Fruit fly (Drosophila melanogaster) whole organism, embryonic: Measurements from ENCODE around the gene SclA.

ENCODE experiments used
- CG10366 ChIP-seq: fragments of 200-800 bp; sonication (Bioruptor generic); IDR thresholded peaks from 2 replicates; pipeline ENCODE4 v1.3.6; 2022; ENCODE audit warnings: missing biosample characterization, missing genetic modification characterization
- CG10543 ChIP-seq: fragments of 200-800 bp; sonication (Bioruptor generic); optimal IDR thresholded peaks from 3 replicates; lab custom pipeline; 2017; ENCODE audit warnings: missing biosample characterization, mild to moderate bottlenecking, missing genetic modification characterization, moderate library complexity
- CG11456 ChIP-seq: fragments of 200-800 bp; sonication (Bioruptor generic); IDR thresholded peaks from 3 replicates; pipeline ENCODE4 v1.3.6; 2022; ENCODE audit warnings: missing biosample characterization, missing genetic modification characterization
- CG12659 ChIP-seq: fragments of 200-800 bp; sonication (Bioruptor generic); optimal IDR thresholded peaks from 3 replicates; lab custom pipeline; 2017; ENCODE audit warnings: mild to moderate bottlenecking, missing biosample characterization, missing genetic modification reagents, missing genetic modification characterization
- CG12769 ChIP-seq: fragments of 200-800 bp; sonication (Bioruptor generic); optimal IDR thresholded peaks from 2 replicates; lab custom pipeline; 2019; ENCODE audit warnings: missing biosample characterization, mild to moderate bottlenecking, missing genetic modification characterization, moderate library complexity
- CG13424 ChIP-seq: fragments of 200-800 bp; sonication (Bioruptor generic); optimal IDR thresholded peaks from 2 replicates; lab custom pipeline; 2019; ENCODE audit warnings: missing biosample characterization, mild to moderate bottlenecking, missing genetic modification characterization, moderate library complexity
- CG14050 ChIP-seq: fragments of 200-800 bp; sonication (Bioruptor generic); IDR thresholded peaks from 3 replicates; pipeline ENCODE4 v1.3.6; 2022; ENCODE audit warnings: missing biosample characterization, missing genetic modification characterization
- CG14667 ChIP-seq: fragments of 200-800 bp; sonication (Bioruptor generic); IDR thresholded peaks from 2 replicates; pipeline ENCODE4 v1.3.6; 2022; ENCODE audit warnings: missing biosample characterization, missing genetic modification characterization
- CG16815 ChIP-seq: fragments of 200-800 bp; sonication (Bioruptor generic); optimal IDR thresholded peaks from 3 replicates; lab custom pipeline; 2017; ENCODE audit warnings: missing biosample characterization, mild to moderate bottlenecking, missing genetic modification characterization
- CG17359 ChIP-seq: fragments of 200-800 bp; sonication (Bioruptor generic); optimal IDR thresholded peaks from 3 replicates; lab custom pipeline; 2018; ENCODE audit warnings: missing biosample characterization, mild to moderate bottlenecking, missing genetic modification characterization, moderate library complexity
- CG18262 ChIP-seq: fragments of 200-800 bp; optimal IDR thresholded peaks from 3 replicates; lab custom pipeline; 2019; ENCODE audit warnings: missing biosample characterization, mild to moderate bottlenecking, missing genetic modification characterization, moderate library complexity
- CG18619 ChIP-seq: fragments of 200-800 bp; sonication (Bioruptor generic); optimal IDR thresholded peaks from 3 replicates; lab custom pipeline; 2017; ENCODE audit warnings: missing biosample characterization, mild to moderate bottlenecking, missing genetic modification characterization
- CG2712 ChIP-seq: fragments of 200-800 bp; optimal IDR thresholded peaks from 3 replicates; lab custom pipeline; 2019; ENCODE audit warnings: missing biosample characterization, mild to moderate bottlenecking, missing genetic modification characterization, moderate library complexity
- CG30403 ChIP-seq: fragments of 200-800 bp; sonication (Bioruptor generic); optimal IDR thresholded peaks from 3 replicates; lab custom pipeline; 2016; ENCODE audit warnings: missing biosample characterization, missing genetic modification characterization
- CG32767 ChIP-seq: fragments of 200-800 bp; sonication (Bioruptor generic); IDR thresholded peaks from 2 replicates; pipeline ENCODE4 v1.3.6; 2022; ENCODE audit warnings: missing biosample characterization, missing genetic modification characterization
- CG32772 ChIP-seq: fragments of 200-800 bp; sonication (Bioruptor generic); IDR thresholded peaks from 2 replicates; pipeline ENCODE4 v1.3.6; 2022; ENCODE audit warnings: missing biosample characterization, missing genetic modification characterization
- CG4424 ChIP-seq: fragments of 200-800 bp; sonication (Bioruptor generic); optimal IDR thresholded peaks from 3 replicates; lab custom pipeline; 2016; ENCODE audit warnings: missing biosample characterization, missing genetic modification characterization
- CG4854 ChIP-seq: fragments of 200-800 bp; sonication (Bioruptor generic); optimal IDR thresholded peaks from 2 replicates; lab custom pipeline; 2016; ENCODE audit warnings: missing biosample characterization, missing genetic modification characterization, inconsistent platforms
- CG9437 ChIP-seq: fragments of 200-800 bp; sonication (Bioruptor generic); optimal IDR thresholded peaks from 2 replicates; lab custom pipeline; 2018; ENCODE audit warnings: missing biosample characterization, mild to moderate bottlenecking, missing genetic modification characterization
- CG9932 ChIP-seq: fragments of 200-800 bp; sonication (Bioruptor generic); IDR thresholded peaks from 2 replicates; pipeline ENCODE4 v1.3.6; 2022; ENCODE audit warnings: missing biosample characterization, missing genetic modification characterization
- CrebB ChIP-seq: fragments of 200-800 bp; sonication (Bioruptor generic); optimal IDR thresholded peaks from 3 replicates; lab custom pipeline; 2018; ENCODE audit warnings: missing biosample characterization, mild to moderate bottlenecking, missing genetic modification characterization
- Dek ChIP-seq: fragments of 200-800 bp; sonication (Bioruptor generic); optimal IDR thresholded peaks from 3 replicates; lab custom pipeline; 2019; ENCODE audit warnings: missing biosample characterization, mild to moderate bottlenecking, missing genetic modification characterization, moderate library complexity
- Ets65A ChIP-seq: fragments of 200-800 bp; sonication (Bioruptor generic); peaks from one replicate; lab custom pipeline; 2016; ENCODE audit warnings: missing biosample characterization, missing genetic modification characterization
- Fer3 ChIP-seq: fragments of 200-800 bp; sonication (Bioruptor generic); optimal IDR thresholded peaks from 2 replicates; lab custom pipeline; 2018; ENCODE audit warnings: missing biosample characterization, mild to moderate bottlenecking, missing genetic modification characterization, moderate library complexity
- HLH4C ChIP-seq: fragments of 200-800 bp; sonication (Bioruptor generic); IDR thresholded peaks from 3 replicates; pipeline ENCODE4 v1.3.6; 2022; ENCODE audit warnings: missing biosample characterization, missing genetic modification characterization; ENCODE audit not compliant: partially characterized antibody
- HLH54F ChIP-seq: fragments of 200-800 bp; sonication (Bioruptor generic); optimal IDR thresholded peaks from 3 replicates; lab custom pipeline; 2016; ENCODE audit warnings: missing biosample characterization, missing genetic modification characterization
- HmgD ChIP-seq: fragments of 200-800 bp; sonication (Bioruptor generic); optimal IDR thresholded peaks from 3 replicates; lab custom pipeline; 2016; ENCODE audit warnings: missing biosample characterization, missing genetic modification characterization
- Hr78 ChIP-seq, 2 experiments: fragments of 200-800 bp in 1 of 2; fragments of >200 bp in 1 of 2; sonication (Bioruptor generic) in 1 of 2; optimal IDR thresholded peaks; 2 replicates each; lab custom pipeline; 2017 to 2019; ENCODE audit warnings: missing biosample characterization in 2 of 2, missing genetic modification characterization in 2 of 2, mild to moderate bottlenecking in 1 of 2, moderate library complexity in 1 of 2
- Oli ChIP-seq: fragments of 200-800 bp; sonication (Bioruptor generic); optimal IDR thresholded peaks from 2 replicates; lab custom pipeline; 2018; ENCODE audit warnings: missing biosample characterization, mild to moderate bottlenecking, missing genetic modification characterization, moderate library complexity
- Ptx1 ChIP-seq: fragments of 200-800 bp; sonication (Bioruptor generic); IDR thresholded peaks from 2 replicates; pipeline ENCODE4 v1.3.6; 2022; ENCODE audit warnings: missing biosample characterization, missing genetic modification characterization
- Vsx1 ChIP-seq: fragments of 200-800 bp; sonication (Bioruptor generic); optimal IDR thresholded peaks from 2 replicates; lab custom pipeline; 2017; ENCODE audit warnings: missing biosample characterization, mild to moderate bottlenecking, missing genetic modification characterization, missing genetic modification reagents
- Xrp1 ChIP-seq: fragments of 200-800 bp; sonication (Bioruptor generic); IDR thresholded peaks from 2 replicates; pipeline ENCODE4 v1.3.6; 2022; ENCODE audit warnings: missing biosample characterization, missing genetic modification characterization
- abd-A ChIP-seq: fragments of 200-800 bp; sonication (Bioruptor generic); optimal IDR thresholded peaks from 3 replicates; lab custom pipeline; 2019; ENCODE audit warnings: missing biosample characterization, mild to moderate bottlenecking, missing genetic modification characterization, moderate library complexity
- ase ChIP-seq: fragments of 200-800 bp; sonication (Bioruptor generic); IDR thresholded peaks from 3 replicates; pipeline ENCODE4 v1.3.6; 2022; ENCODE audit warnings: missing biosample characterization, missing genetic modification characterization
- chm ChIP-seq: fragments of 200-800 bp; sonication (Bioruptor generic); IDR thresholded peaks from 2 replicates; pipeline ENCODE4 v1.3.6; 2022; ENCODE audit warnings: missing biosample characterization, missing genetic modification characterization
- crc ChIP-seq: fragments of 200-800 bp; sonication (Bioruptor generic); optimal IDR thresholded peaks from 2 replicates; lab custom pipeline; 2016; ENCODE audit warnings: missing biosample characterization, missing genetic modification characterization
- dpn ChIP-seq, 2 experiments: fragments of 200-800 bp; sonication (Bioruptor generic); optimal IDR thresholded peaks; 3 replicates each; lab custom pipeline; 2016; ENCODE audit warnings: missing biosample characterization in 2 of 2, missing genetic modification characterization in 2 of 2
- fd3F ChIP-seq: fragments of 200-800 bp; sonication (Bioruptor generic); optimal IDR thresholded peaks from 2 replicates; lab custom pipeline; 2018; ENCODE audit warnings: missing biosample characterization, mild to moderate bottlenecking, missing genetic modification characterization, moderate library complexity
- gsb-n ChIP-seq: fragments of 200-800 bp; sonication (Bioruptor generic); optimal IDR thresholded peaks from 3 replicates; lab custom pipeline; 2018; ENCODE audit warnings: missing biosample characterization, mild to moderate bottlenecking, missing genetic modification characterization
- lmd ChIP-seq: fragments of 200-800 bp; sonication (Bioruptor generic); IDR thresholded peaks from 2 replicates; pipeline ENCODE4 v1.3.6; 2022; ENCODE audit warnings: missing biosample characterization, missing genetic modification characterization
- lov ChIP-seq, 2 experiments: fragments of 200-800 bp in 1 of 2; fragments of >200 bp in 1 of 2; sonication (Bioruptor generic) in 1 of 2; IDR thresholded peaks in 1 of 2; optimal IDR thresholded peaks in 1 of 2; 2 replicates in 1 of 2; 3 replicates in 1 of 2; pipeline versions ENCODE4 v1.3.6 to Lab custom; 2017 to 2022; ENCODE audit warnings: missing biosample characterization in 1 of 2, missing genetic modification characterization in 1 of 2
- odd ChIP-seq: fragments of 200-800 bp; sonication (Bioruptor generic); optimal IDR thresholded peaks from 2 replicates; lab custom pipeline; 2017; ENCODE audit warnings: missing biosample characterization, mild to moderate bottlenecking, missing genetic modification characterization
- onecut ChIP-seq: fragments of 200-800 bp; sonication (Bioruptor generic); IDR thresholded peaks from 2 replicates; pipeline ENCODE4 v1.3.6; 2022; ENCODE audit warnings: missing biosample characterization, missing genetic modification characterization
- phol ChIP-seq: fragments of 200-800 bp; sonication (Bioruptor generic); optimal IDR thresholded peaks from 3 replicates; lab custom pipeline; 2018; ENCODE audit warnings: missing biosample characterization, mild to moderate bottlenecking, missing genetic modification characterization, moderate library complexity
- pros ChIP-seq: fragments of 200-800 bp; sonication (Bioruptor generic); optimal IDR thresholded peaks from 3 replicates; lab custom pipeline; 2019; ENCODE audit warnings: missing biosample characterization, mild to moderate bottlenecking, missing genetic modification characterization, moderate library complexity
- sisA ChIP-seq: fragments of 200-800 bp; sonication (Bioruptor generic); IDR thresholded peaks from 2 replicates; pipeline ENCODE4 v1.3.6; 2022; ENCODE audit warnings: missing biosample characterization, missing genetic modification characterization
- stc ChIP-seq: fragments of 200-800 bp; sonication (Bioruptor generic); IDR thresholded peaks from 2 replicates; pipeline ENCODE4 v1.3.6; 2022; ENCODE audit warnings: missing biosample characterization, missing genetic modification characterization
- tap ChIP-seq: fragments of 200-800 bp; optimal IDR thresholded peaks from 3 replicates; lab custom pipeline; 2019; ENCODE audit warnings: missing biosample characterization, mild to moderate bottlenecking, missing genetic modification characterization, moderate library complexity
- ttk ChIP-seq: fragments of 200-800 bp; sonication (Bioruptor generic); IDR thresholded peaks from 2 replicates; pipeline ENCODE4 v2.1.2; 2022; ENCODE audit warnings: missing biosample characterization, missing genetic modification characterization
- twi ChIP-seq: fragments of 200-800 bp; optimal IDR thresholded peaks from 2 replicates; lab custom pipeline; 2019; ENCODE audit warnings: missing biosample characterization, mild to moderate bottlenecking, missing genetic modification characterization, moderate library complexity

The SclA gene

DNA sequence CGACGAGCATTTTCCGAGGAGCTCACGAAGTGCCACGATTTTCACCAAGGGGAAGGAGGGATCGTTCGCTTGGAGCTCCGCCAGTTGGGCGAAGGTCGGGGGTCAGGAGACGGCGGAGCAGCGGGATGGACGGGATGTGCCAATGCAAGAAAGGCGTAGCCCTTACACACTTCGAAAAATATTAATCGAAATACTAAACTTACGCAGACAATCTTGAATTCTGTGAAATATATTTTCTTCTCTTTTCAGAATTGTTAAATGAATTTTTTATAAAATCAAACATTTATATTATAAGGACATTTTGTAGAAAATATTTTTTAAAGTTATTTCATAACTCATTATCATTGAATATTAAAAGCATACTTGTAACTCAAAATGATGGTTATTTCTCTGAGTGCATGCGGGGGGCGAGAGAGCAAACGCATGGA is 31.1 kb downstream of the SclA start (continued):
- TF ChIP-seq CG12659 (GFP tag; lab: Kevin White, UChicago) (peak; percentile 57), onecut (GFP tag; lab: Robert Waterston, UW) (no peak), lov (optimal IDR thresholded peaks at IDR 0.05; lab: Kevin White, UChicago) (no peak), lov (GFP tag; IDR thresholded peaks at IDR 0.05; lab: Robert Waterston, UW) (no peak), CG14667 (GFP tag; lab: Robert Waterston, UW) (peak; percentile 29; the same call in 1 of the 2 replicates), CG32767 (GFP tag; lab: Robert Waterston, UW) (0 out of 2 replicates have a peak, but pooled peaks have one; percentile 27), CG9932 (GFP tag; lab: Robert Waterston, UW) (peak; percentile 39; the same call in 1 of the 2 replicates), stc (GFP tag; lab: Robert Waterston, UW) (peak; percentile 44; the same call in 1 of the 2 replicates), CG4854 (GFP tag; lab: Kevin White, UChicago) (no peak), HLH54F (GFP tag; lab: Kevin White, UChicago) (no peak), CG9437 (GFP tag; lab: Kevin White, UChicago) (peak; percentile 44), tap (tag; lab: Kevin White, UChicago) (peak; percentile 33), abd-A (tag; lab: Kevin White, UChicago) (no peak), lmd (GFP tag; lab: Robert Waterston, UW) (peak; percentile 73), twi (tag; lab: Kevin White, UChicago) (no peak), CG18262 (tag; lab: Kevin White, UChicago) (peak; percentile 61), CG17359 (tag; lab: Kevin White, UChicago) (peak; percentile 49), Oli (tag; lab: Kevin White, UChicago) (peak; percentile 61), pros (GFP tag; lab: Kevin White, UChicago) (no peak), ase (GFP tag; lab: Robert Waterston, UW) (no peak), Xrp1 (GFP tag; lab: Robert Waterston, UW) (peak; percentile 41; the same call in 1 of the 2 replicates), HLH4C (GFP tag; lab: Robert Waterston, UW) (no peak), ttk (peak; percentile 71), CG11456 (GFP tag; lab: Robert Waterston, UW) (peak; percentile 58; the same call in 1 of the 3 replicates), sisA (GFP tag; lab: Robert Waterston, UW) (peak; percentile 46), CG12769 (tag; lab: Kevin White, UChicago) (peak; percentile 89), fd3F (GFP tag; lab: Kevin White, UChicago) (peak; percentile 1), CG32772 (peak; percentile 38; the same call in 1 of the 2 replicates), CrebB (tag; lab: Kevin White, UChicago) (no peak), Ets65A (GFP tag; lab: Kevin White, UChicago) (peak; percentile 80), CG13424 (peak; percentile 74), CG16815 (GFP tag; lab: Kevin White, UChicago) (no peak), Dek (tag; lab: Kevin White, UChicago) (peak; percentile 27), CG2712 (tag; lab: Kevin White, UChicago) (peak; percentile 72), crc (GFP tag; lab: Kevin White, UChicago) (no peak), CG18619 (GFP tag; lab: Kevin White, UChicago) (peak; percentile 55), CG4424 (GFP tag; lab: Kevin White, UChicago) (peak; percentile 17), Hr78 (GFP tag; optimal IDR thresholded peaks at IDR 0.05; lab: Kevin White, UChicago) (peak in 1 of 2 experiments; percentile 96), Vsx1 (peak; percentile 29), dpn (GFP tag; optimal IDR thresholded peaks at IDR 0.05; lab: Kevin White, UChicago) (peak in 1 of 2 experiments; percentile 23), Ptx1 (GFP tag; lab: Robert Waterston, UW) (peak; percentile 72), odd (GFP tag; lab: Kevin White, UChicago) (peak; percentile 24), chm (GFP tag; lab: Robert Waterston, UW) (no peak; the same call in 1 of the 2 replicates), phol (tag; lab: Kevin White, UChicago) (peak; percentile 57), CG14050 (GFP tag; lab: Robert Waterston, UW) (peak; percentile 45; the same call in 1 of the 3 replicates), gsb-n (tag; lab: Kevin White, UChicago) (peak; percentile 9), Fer3 (tag; lab: Kevin White, UChicago) (peak; percentile 19), CG10543 (GFP tag; lab: Kevin White, UChicago) (peak; percentile 49), CG30403 (GFP tag; lab: Kevin White, UChicago) (peak; percentile 48), CG10366 (GFP tag; lab: Robert Waterston, UW) (peak; percentile 32), HmgD (GFP tag; lab: Kevin White, UChicago) (no peak)
